Worm (Caenorhabditis elegans) whole organism, L3 larva: ENCODE measurements around the gene F08H9.3.

ENCODE experiments used
- R02D3.7 ChIP-seq: fragments of 150-350 bp; optimal IDR thresholded peaks from 2 replicates; lab custom pipeline; 2014; ENCODE audit warnings: missing biosample characterization, missing genetic modification characterization
- ZK546.5 ChIP-seq: sonication (generic microtip); optimal IDR thresholded peaks from 2 replicates; lab custom pipeline; 2017; ENCODE audit warnings: missing biosample characterization, missing genetic modification characterization
- aly-2 ChIP-seq: fragments of 150-350 bp; optimal IDR thresholded peaks from 2 replicates; lab custom pipeline; 2014; ENCODE audit warnings: missing biosample characterization, missing genetic modification characterization
- ama-1 ChIP-seq: fragments of 150-350 bp; optimal IDR thresholded peaks from 2 replicates; lab custom pipeline; 2018
- ceh-16 ChIP-seq: sonication (generic microtip); optimal IDR thresholded peaks from 2 replicates; lab custom pipeline; 2017; ENCODE audit warnings: missing biosample characterization, missing genetic modification characterization
- ceh-28 ChIP-seq: fragments of 150-350 bp; optimal IDR thresholded peaks from 2 replicates; lab custom pipeline; 2014; ENCODE audit warnings: missing biosample characterization, missing genetic modification reagents, missing genetic modification characterization
- ceh-82 ChIP-seq: fragments of 150-350 bp; optimal IDR thresholded peaks from 2 replicates; lab custom pipeline; 2014; ENCODE audit warnings: missing biosample characterization, missing genetic modification characterization
- ceh-9 ChIP-seq: sonication (generic microtip); optimal IDR thresholded peaks from 2 replicates; lab custom pipeline; 2018; ENCODE audit warnings: missing biosample characterization, missing genetic modification characterization
- daf-12 ChIP-seq: fragments of 150-350 bp; optimal IDR thresholded peaks from 2 replicates; lab custom pipeline; 2014; ENCODE audit warnings: missing biosample characterization, missing genetic modification reagents, missing genetic modification characterization
- egl-27 ChIP-seq: sonication (generic microtip); optimal IDR thresholded peaks from 4 replicates; lab custom pipeline; 2017; ENCODE audit warnings: missing biosample characterization, missing genetic modification reagents, missing genetic modification characterization
- egl-5 ChIP-seq: fragments of 150-350 bp; optimal IDR thresholded peaks from 2 replicates; lab custom pipeline; 2017; ENCODE audit warnings: missing biosample characterization, missing genetic modification reagents, missing genetic modification characterization, inconsistent platforms
- elt-2 ChIP-seq: sonication (generic microtip); optimal IDR thresholded peaks from 2 replicates; lab custom pipeline; 2016; ENCODE audit warnings: missing genetic modification reagents, mild to moderate bottlenecking, missing genetic modification characterization, missing compliant biosample characterization
- elt-3 ChIP-seq, 3 experiments: fragments of 150-350 bp in 1 of 3; sonication (generic microtip) in 2 of 3; optimal IDR thresholded peaks; 2 replicates in 2 of 3; 4 replicates in 1 of 3; lab custom pipeline; 2014 to 2017; ENCODE audit warnings: missing biosample characterization in 3 of 3, missing genetic modification characterization in 3 of 3
- eor-1 ChIP-seq, 2 experiments: fragments of 150-350 bp; optimal IDR thresholded peaks; 2 replicates each; lab custom pipeline; 2014 to 2018; ENCODE audit warnings: missing biosample characterization in 2 of 2, missing genetic modification characterization in 2 of 2
- fkh-2 ChIP-seq: fragments of 150-350 bp; optimal IDR thresholded peaks from 2 replicates; lab custom pipeline; 2014; ENCODE audit warnings: missing biosample characterization, missing genetic modification reagents, missing genetic modification characterization
- fos-1 ChIP-seq: fragments of 150-350 bp; optimal IDR thresholded peaks from 2 replicates; lab custom pipeline; 2014; ENCODE audit warnings: missing biosample characterization, missing genetic modification characterization
- hmg-11 ChIP-seq: sonication (generic microtip); optimal IDR thresholded peaks from 2 replicates; lab custom pipeline; 2016; ENCODE audit warnings: missing genetic modification characterization, missing compliant biosample characterization
- jun-1 ChIP-seq: fragments of 150-350 bp; optimal IDR thresholded peaks from 2 replicates; lab custom pipeline; 2014; ENCODE audit warnings: missing biosample characterization, missing genetic modification reagents, missing genetic modification characterization
- lin-15B ChIP-seq: fragments of 150-350 bp; optimal IDR thresholded peaks from 2 replicates; lab custom pipeline; 2014; ENCODE audit warnings: missing biosample characterization, missing genetic modification characterization
- lsy-12 ChIP-seq: sonication (generic microtip); optimal IDR thresholded peaks from 2 replicates; lab custom pipeline; 2016; ENCODE audit warnings: mild to moderate bottlenecking, missing genetic modification characterization, missing compliant biosample characterization
- mdl-1 ChIP-seq: fragments of 150-350 bp; optimal IDR thresholded peaks from 2 replicates; lab custom pipeline; 2014; ENCODE audit warnings: missing biosample characterization, missing genetic modification characterization
- mml-1 ChIP-seq: fragments of 150-350 bp; sonication (generic microtip); optimal IDR thresholded peaks from 3 replicates; lab custom pipeline; 2014; ENCODE audit warnings: missing biosample characterization, missing genetic modification characterization
- nfya-1 ChIP-seq: sonication (generic microtip); optimal IDR thresholded peaks from 2 replicates; lab custom pipeline; 2017; ENCODE audit warnings: missing genetic modification characterization, mild to moderate bottlenecking, missing compliant biosample characterization, antibody characterized with exemption, moderate library complexity; ENCODE audit not compliant: insufficient read depth
- nhr-23 ChIP-seq: fragments of 150-350 bp; optimal IDR thresholded peaks from 2 replicates; lab custom pipeline; 2014; ENCODE audit warnings: missing biosample characterization, missing genetic modification reagents, missing genetic modification characterization
- nhr-237 ChIP-seq: fragments of 150-350 bp; optimal IDR thresholded peaks from 2 replicates; lab custom pipeline; 2014; ENCODE audit warnings: missing biosample characterization, missing genetic modification characterization
- nhr-25 ChIP-seq: sonication (generic microtip); optimal IDR thresholded peaks from 2 replicates; lab custom pipeline; 2017; ENCODE audit warnings: missing biosample characterization, missing genetic modification characterization
- nhr-43 ChIP-seq: sonication (generic microtip); optimal IDR thresholded peaks from 2 replicates; lab custom pipeline; 2016; ENCODE audit warnings: mild to moderate bottlenecking, missing genetic modification characterization, missing compliant biosample characterization; ENCODE audit not compliant: poor library complexity, severe bottlenecking
- nhr-67 ChIP-seq: fragments of 150-350 bp; optimal IDR thresholded peaks from 2 replicates; lab custom pipeline; 2014; ENCODE audit warnings: missing biosample characterization, missing genetic modification characterization
- nhr-76 ChIP-seq: fragments of 150-350 bp; sonication (generic microtip); optimal IDR thresholded peaks from 5 replicates; lab custom pipeline; 2014; ENCODE audit warnings: missing biosample characterization, missing genetic modification characterization
- nhr-77 ChIP-seq: fragments of 150-350 bp; optimal IDR thresholded peaks from 2 replicates; lab custom pipeline; 2014; ENCODE audit warnings: missing biosample characterization, missing genetic modification characterization
- pha-4 ChIP-seq: fragments of 150-350 bp; optimal IDR thresholded peaks from 2 replicates; lab custom pipeline; 2014; ENCODE audit warnings: missing biosample characterization, missing genetic modification reagents, missing genetic modification characterization
- pqm-1 ChIP-seq: fragments of 150-350 bp; optimal IDR thresholded peaks from 2 replicates; lab custom pipeline; 2017; ENCODE audit warnings: missing biosample characterization, missing genetic modification characterization, inconsistent platforms
- sea-2 ChIP-seq: fragments of 150-350 bp; sonication (generic microtip); optimal IDR thresholded peaks from 4 replicates; lab custom pipeline; 2014; ENCODE audit warnings: missing biosample characterization, missing genetic modification reagents, missing genetic modification characterization
- snpc-4 ChIP-seq: fragments of 150-350 bp; optimal IDR thresholded peaks from 2 replicates; lab custom pipeline; 2014; ENCODE audit warnings: missing biosample characterization, missing genetic modification characterization
- tbx-2 ChIP-seq: sonication (generic microtip); optimal IDR thresholded peaks from 2 replicates; lab custom pipeline; 2016; ENCODE audit warnings: mild to moderate bottlenecking, missing genetic modification characterization, missing compliant biosample characterization
- zag-1 ChIP-seq: fragments of 150-350 bp; optimal IDR thresholded peaks from 2 replicates; lab custom pipeline; 2014; ENCODE audit warnings: missing biosample characterization, missing genetic modification characterization
- ztf-4 ChIP-seq: fragments of 150-350 bp; optimal IDR thresholded peaks from 2 replicates; lab custom pipeline; 2014; ENCODE audit warnings: missing biosample characterization, missing genetic modification characterization

F08H9.3 gene

DNA sequence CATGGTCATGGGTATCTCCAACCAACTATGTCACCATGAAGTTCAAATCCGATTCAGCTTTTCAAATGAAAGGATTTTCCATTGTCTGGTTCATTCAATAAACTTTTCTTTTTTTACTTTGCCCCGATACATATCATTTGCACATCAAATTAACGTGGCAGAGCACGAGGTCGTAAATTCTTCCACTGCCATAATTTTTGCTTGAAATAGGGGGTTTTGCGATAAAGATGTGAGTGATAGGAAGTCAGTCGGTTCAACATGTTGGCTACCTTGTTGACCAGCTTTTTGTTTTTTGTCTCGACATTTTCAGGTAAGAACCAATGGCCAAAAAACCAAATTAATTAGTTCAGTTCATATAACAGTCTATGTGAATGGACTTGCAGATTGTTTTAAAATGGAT is 13.5 kb upstream of the F08H9.3 start, which contains the start of gene clec-54:
clec-54 (plus strand) TSS at position 224 of the 400 bp plus-strand sequence.
- TF ChIP-seq ama-1 (lab: Kevin White, UChicago) (no peak), elt-2 (tag; lab: Kevin White, UChicago) (peak; percentile 48), pqm-1 (tag; lab: Kevin White, UChicago) (peak; percentile 5)

DNA sequence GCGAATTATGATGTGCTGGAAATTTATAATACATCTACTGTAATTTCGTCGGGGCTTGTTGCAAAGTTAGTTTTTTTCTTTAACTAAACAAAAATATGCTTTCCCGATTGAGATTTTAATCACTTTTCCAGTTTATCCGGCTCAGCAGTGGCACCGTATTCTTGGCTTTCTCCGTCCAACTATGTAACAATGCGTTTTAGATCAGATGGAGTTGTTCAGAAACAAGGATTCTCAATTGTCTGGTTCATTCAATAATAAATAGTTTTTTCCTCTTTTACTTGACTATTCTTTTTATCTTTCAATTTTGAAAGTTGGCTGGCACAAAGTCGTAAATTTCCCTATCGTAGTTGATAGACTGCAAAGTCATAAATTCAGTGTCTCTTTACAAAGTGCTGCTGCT is 11.0 kb upstream of the F08H9.3 start, which contains the start of gene clec-56:
clec-56 (plus strand) TSS at position 301 of the 400 bp plus-strand sequence.
- TF ChIP-seq snpc-4 (tag; lab: Kevin White, UChicago), result no peak
- no peak for TF ChIP-seq tbx-2 (tag; lab: Kevin White, UChicago)
- no peak for TF ChIP-seq nhr-25 (tag; lab: Kevin White, UChicago)
- no peak for TF ChIP-seq sea-2 (GFP tag; lab: Kevin White, UChicago)
- TF ChIP-seq hmg-11, result no peak
- peak; percentile 5 for TF ChIP-seq pqm-1 (tag; lab: Kevin White, UChicago)
- no peak for TF ChIP-seq egl-5 (tag; lab: Kevin White, UChicago)
- no peak for TF ChIP-seq lin-15B (tag; lab: Kevin White, UChicago)
- no peak for TF ChIP-seq nhr-76 (tag; lab: Kevin White, UChicago)
- TF ChIP-seq fkh-2 (tag; lab: Kevin White, UChicago), result no peak
- peak; percentile 38 for TF ChIP-seq elt-2 (tag; lab: Kevin White, UChicago)
- no peak for TF ChIP-seq lsy-12
- TF ChIP-seq mml-1, result no peak
- no peak for TF ChIP-seq egl-27 (tag; lab: Kevin White, UChicago)
- no peak for TF ChIP-seq R02D3.7 (tag; lab: Kevin White, UChicago)

DNA sequence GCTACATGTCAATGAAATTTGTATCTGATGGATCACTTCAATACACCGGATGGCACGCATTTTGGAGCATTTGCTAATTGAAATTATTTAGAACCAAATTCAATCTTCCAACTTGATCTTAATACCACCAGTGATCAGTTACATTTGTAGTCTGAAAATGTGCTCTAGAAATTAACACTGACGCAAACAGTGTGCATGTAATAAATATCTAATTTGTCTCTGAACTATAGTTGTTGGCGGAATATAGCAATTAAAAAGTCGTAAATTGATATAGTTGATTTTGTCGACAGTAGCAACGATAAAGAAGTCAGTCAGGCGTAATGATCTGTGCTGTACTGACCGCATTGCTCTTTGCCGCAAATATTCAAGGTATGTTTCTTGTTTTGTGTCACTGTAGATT is 9.1 kb upstream of the F08H9.3 start, which contains the start of gene clec-227:
clec-227 (plus strand) TSS at position 301 of the 400 bp plus-strand sequence.
- TF ChIP-seq pqm-1 (tag; lab: Kevin White, UChicago) (no peak), ama-1 (lab: Kevin White, UChicago) (no peak), ceh-16 (tag; lab: Kevin White, UChicago) (no peak), mdl-1 (tag; lab: Kevin White, UChicago) (no peak)

DNA sequence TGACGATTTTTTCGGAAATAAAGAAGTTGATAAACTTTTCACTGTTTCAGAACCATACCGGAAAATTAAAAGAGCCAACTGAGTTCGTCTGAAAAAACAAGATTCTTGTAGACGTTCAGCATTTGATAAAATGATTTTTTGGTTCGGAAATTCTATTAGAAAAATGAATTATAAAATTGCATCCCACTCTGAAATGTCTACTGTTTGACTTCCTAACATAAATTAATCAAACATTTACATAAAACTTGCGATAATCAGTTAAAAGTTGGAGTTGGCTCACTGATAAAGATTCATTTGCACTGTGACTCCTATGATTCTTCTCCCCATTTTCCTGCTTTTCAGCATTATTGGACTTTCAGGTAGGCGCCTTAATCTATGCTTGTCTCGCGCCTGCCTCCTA is 5.8 kb upstream of the F08H9.3 start, which contains the start of gene clec-57:
clec-57 (plus strand) TSS at position 301 of the 400 bp plus-strand sequence.
- TF ChIP-seq elt-2 (tag; lab: Kevin White, UChicago) (no peak), ZK546.5 (tag; lab: Kevin White, UChicago) (no peak), nhr-23 (tag; lab: Kevin White, UChicago) (no peak), nhr-25 (tag; lab: Kevin White, UChicago) (no peak), fos-1 (tag; lab: Kevin White, UChicago) (no peak), nhr-43 (tag; lab: Kevin White, UChicago) (no peak), lsy-12 (no peak), ztf-4 (no peak), egl-27 (tag; lab: Kevin White, UChicago) (no peak), pha-4 (no peak), hmg-11 (no peak), lin-15B (tag; lab: Kevin White, UChicago) (no peak), nhr-67 (tag; lab: Kevin White, UChicago) (no peak), eor-1 (tag; optimal IDR thresholded peaks at IDR 0.05; lab: Kevin White, UChicago) (no peak), snpc-4 (tag; lab: Kevin White, UChicago) (no peak), jun-1 (tag; lab: Kevin White, UChicago) (no peak), mdl-1 (tag; lab: Kevin White, UChicago) (no peak), nhr-237 (tag; lab: Kevin White, UChicago) (no peak)
- TF ChIP-seq, all 47 proteins: peak for 0

DNA sequence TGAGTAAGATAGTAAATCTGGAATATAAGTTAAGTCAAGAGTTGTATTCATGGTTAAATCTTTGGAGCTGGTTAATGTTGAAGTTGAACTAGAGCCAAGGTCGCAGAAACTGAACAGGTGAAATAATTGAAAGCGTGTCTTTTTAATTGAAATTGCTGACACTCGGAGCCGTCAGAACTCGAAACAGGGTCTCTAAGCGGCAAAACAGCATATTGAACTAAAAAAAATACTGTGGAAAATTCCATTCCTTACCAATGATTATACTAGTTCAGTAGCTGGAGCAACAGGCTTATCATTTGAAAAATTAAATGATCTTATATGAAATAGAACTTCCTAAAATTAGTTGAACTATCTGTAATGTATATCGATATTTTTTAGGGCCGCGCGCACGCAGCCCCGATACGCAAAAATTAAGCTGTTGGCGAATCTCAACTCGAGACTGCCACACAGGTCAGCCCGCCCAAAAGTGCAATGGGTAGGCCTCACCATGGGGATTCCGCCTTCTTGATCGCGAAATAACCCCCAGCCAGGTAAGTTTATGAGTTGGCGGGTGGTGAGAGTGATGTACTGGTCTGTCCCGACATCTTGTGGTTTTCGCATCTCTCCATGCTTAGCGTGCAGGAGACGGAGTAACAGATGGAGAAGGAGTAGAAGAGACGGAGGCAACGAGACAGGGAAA is 5.2 kb upstream of the F08H9.3 start, which contains the start of gene srz-97:
srz-97 (minus strand) TSS at position 51 of the 679 bp plus-strand sequence.
- TF ChIP-seq daf-12 (no peak), nhr-67 (tag; lab: Kevin White, UChicago) (no peak), ztf-4 (no peak), elt-3 (tag; optimal IDR thresholded peaks at IDR 0.05; lab: Kevin White, UChicago) (no peak), elt-2 (tag; lab: Kevin White, UChicago) (peak; percentile 47), fkh-2 (tag; lab: Kevin White, UChicago) (no peak), nhr-43 (tag; lab: Kevin White, UChicago) (peak; percentile 34), ama-1 (lab: Kevin White, UChicago) (no peak), nhr-237 (tag; lab: Kevin White, UChicago) (no peak), pqm-1 (tag; lab: Kevin White, UChicago) (peak; percentile 54), nfya-1 (tag; lab: Kevin White, UChicago) (no peak), snpc-4 (tag; lab: Kevin White, UChicago) (peak; percentile 97), hmg-11 (no peak), nhr-77 (tag; lab: Kevin White, UChicago) (peak; percentile 42), egl-5 (tag; lab: Kevin White, UChicago) (no peak), R02D3.7 (tag; lab: Kevin White, UChicago) (peak; percentile 36), sea-2 (GFP tag; lab: Kevin White, UChicago) (no peak), ZK546.5 (tag; lab: Kevin White, UChicago) (no peak), ceh-82 (no peak), ceh-28 (tag; lab: Kevin White, UChicago) (no peak), zag-1 (tag; lab: Kevin White, UChicago) (no peak), ceh-9 (tag; lab: Kevin White, UChicago) (no peak), nhr-25 (tag; lab: Kevin White, UChicago) (peak; percentile 54), aly-2 (tag; lab: Kevin White, UChicago) (no peak)
